Fruit fly (Drosophila melanogaster): ENCODE results near the gene CG7800.
A peak's percentile ranks its signal among the peaks of the same experiment; 100 is the strongest.

The CG7800 gene

dm6 chr3R:8243720-8244119, 26.0 kb downstream of the CG7800 start, which contains the start of the genes CG9636, CG18749 and CG33722 (continued):
- TF ChIP-seq Ets97D (GFP tag; optimal IDR thresholded peaks at IDR 0.05): peak; percentile 53
- peak; percentile 76 for TF ChIP-seq CG9437 (GFP tag; optimal IDR thresholded peaks at IDR 0.05)
- peak; percentile 47 for TF ChIP-seq CG2202 (tag; optimal IDR thresholded peaks at IDR 0.05)
- no peak for TF ChIP-seq maf-S (GFP tag; optimal IDR thresholded peaks at IDR 0.05)
- TF ChIP-seq CG4328 (GFP tag; optimal IDR thresholded peaks at IDR 0.05): peak; percentile 7
- peak; percentile 56; the same call in 1 of the 2 replicates for TF ChIP-seq CG4404 (GFP tag; IDR thresholded peaks at IDR 0.05)
- peak; percentile 43 for TF ChIP-seq CG4854 (GFP tag; optimal IDR thresholded peaks at IDR 0.05)
- TF ChIP-seq CG6683 (GFP tag; optimal IDR thresholded peaks at IDR 0.05): peak; percentile 44
- no peak for TF ChIP-seq CG14965 (GFP tag; optimal IDR thresholded peaks at IDR 0.05; ENCODE audit: borderline replicate concordance)
- TF ChIP-seq CG32532 (GFP tag; IDR thresholded peaks at IDR 0.05): peak; percentile 77
- TF ChIP-seq rib (GFP tag; IDR thresholded peaks at IDR 0.05): peak; percentile 44; the same call in 1 of the 2 replicates
- peak; percentile 69 for TF ChIP-seq CG30020 (tag; optimal IDR thresholded peaks at IDR 0.05)
- peak; percentile 64 for TF ChIP-seq Spps (tag; optimal IDR thresholded peaks at IDR 0.05)
- peak; percentile 88 for TF ChIP-seq amos (GFP tag; IDR thresholded peaks at IDR 0.05; ENCODE audit: partially characterized antibody)
- peak; percentile 52 for TF ChIP-seq CG6254 (GFP tag; optimal IDR thresholded peaks at IDR 0.05)
- peak; percentile 96 for TF ChIP-seq CG15514 (GFP tag; optimal IDR thresholded peaks at IDR 0.05)
- peak; percentile 30 for TF ChIP-seq Adf1 (GFP tag; IDR thresholded peaks at IDR 0.05)
- TF ChIP-seq Antp (GFP tag; optimal IDR thresholded peaks at IDR 0.05): peak; percentile 24
- no peak for TF ChIP-seq CG10462 (GFP tag; optimal IDR thresholded peaks at IDR 0.05)
- TF ChIP-seq CG15696 (tag; optimal IDR thresholded peaks at IDR 0.05): peak; percentile 53
- peak; percentile 97 for TF ChIP-seq hbn (GFP tag; IDR thresholded peaks at IDR 0.05; ENCODE audit: partially characterized antibody)
- TF ChIP-seq CG6175 (GFP tag; IDR thresholded peaks at IDR 0.05): no peak
- TF ChIP-seq CG16813 (GFP tag; IDR thresholded peaks at IDR 0.05; ENCODE audit: partially characterized antibody): peak; percentile 96
- peak; percentile 30 for TF ChIP-seq dm (GFP tag; optimal IDR thresholded peaks at IDR 0.05)
- no peak for TF ChIP-seq fd64A (GFP tag; optimal IDR thresholded peaks at IDR 0.05)
- no peak for TF ChIP-seq CkIIα-i1 (GFP tag; IDR thresholded peaks at IDR 0.05)
- peak in 1 of 2 experiments; percentile 73 for TF ChIP-seq bsh (GFP tag; optimal IDR thresholded peaks at IDR 0.05)
- 0 out of 2 replicates have a peak, but pooled peaks have one; percentile 23 for TF ChIP-seq CG11696 (GFP tag; IDR thresholded peaks at IDR 0.05)
- TF ChIP-seq CG13123 (GFP tag; optimal IDR thresholded peaks at IDR 0.05): peak; percentile 48
- no peak for TF ChIP-seq disco-r (GFP tag; optimal IDR thresholded peaks at IDR 0.05)
- TF ChIP-seq CG8359 (GFP tag; optimal IDR thresholded peaks at IDR 0.05; ENCODE audit: borderline replicate concordance): no peak
- TF ChIP-seq D19A (tag; optimal IDR thresholded peaks at IDR 0.05): peak; percentile 69
- peak; percentile 36 for TF ChIP-seq Oli (tag; optimal IDR thresholded peaks at IDR 0.05)
- TF ChIP-seq Sry-β (GFP tag; optimal IDR thresholded peaks at IDR 0.05): peak; percentile 77
- peak in 1 of 3 experiments; percentile 74 for TF ChIP-seq Stat92E (GFP tag; optimal IDR thresholded peaks at IDR 0.05)
- TF ChIP-seq unpg (GFP tag; optimal IDR thresholded peaks at IDR 0.05): peak; percentile 72
- peak; percentile 76 for TF ChIP-seq sob (GFP tag; IDR thresholded peaks at IDR 0.05)
- TF ChIP-seq H2.0 (GFP tag; IDR thresholded peaks at IDR 0.05): peak; percentile 25; the same call in 1 of the 2 replicates
- peak; percentile 54 for TF ChIP-seq exex (tag; optimal IDR thresholded peaks at IDR 0.05)
- no peak for TF ChIP-seq CG7928 (GFP tag; optimal IDR thresholded peaks at IDR 0.05)
- peak; percentile 61 for TF ChIP-seq NfI (GFP tag; optimal IDR thresholded peaks at IDR 0.05)
- no peak for TF ChIP-seq br (optimal IDR thresholded peaks at IDR 0.05)
- no peak for TF ChIP-seq CG11560 (tag; IDR thresholded peaks at IDR 0.05)
- peak; percentile 70 for TF ChIP-seq zen (tag; optimal IDR thresholded peaks at IDR 0.05)
- TF ChIP-seq inv (GFP tag; IDR thresholded peaks at IDR 0.05; ENCODE audit: partially characterized antibody): peak; percentile 92
- peak; percentile 89 for TF ChIP-seq bbx (GFP tag; IDR thresholded peaks at IDR 0.05; ENCODE audit: partially characterized antibody)
- peak; percentile 95 for TF ChIP-seq vnd (GFP tag; IDR thresholded peaks at IDR 0.05; ENCODE audit: partially characterized antibody)
- TF ChIP-seq CG1233 (GFP tag; optimal IDR thresholded peaks at IDR 0.05): peak; percentile 44
- TF ChIP-seq da (GFP tag; optimal IDR thresholded peaks at IDR 0.05): no peak

All from whole organism, embryonic.